Fruit fly (Drosophila melanogaster) whole organism, adult: ENCODE measurements around the gene Unc50.

Experiments used
- CG14711 ChIP-seq: fragments of 200-800 bp; sonication (Bioruptor generic); optimal IDR thresholded peaks from 2 replicates; lab custom pipeline; 2018; ENCODE audit warnings: missing biosample characterization, mild to moderate bottlenecking, missing genetic modification characterization, moderate library complexity
- CG1620 ChIP-seq: fragments of 200-800 bp; sonication (Bioruptor generic); optimal IDR thresholded peaks from 2 replicates; lab custom pipeline; 2016; ENCODE audit warnings: missing biosample characterization, missing genetic modification characterization
- CG7045 ChIP-seq: fragments of 200-800 bp; sonication (Bioruptor generic); optimal IDR thresholded peaks from 2 replicates; lab custom pipeline; 2017; ENCODE audit warnings: missing biosample characterization, mild to moderate bottlenecking, missing genetic modification characterization
- Crg-1 ChIP-seq: fragments of 200-800 bp; sonication (Bioruptor generic); optimal IDR thresholded peaks from 2 replicates; lab custom pipeline; 2016; ENCODE audit warnings: missing biosample characterization, missing genetic modification characterization
- kay ChIP-seq: fragments of 200-800 bp; sonication (Bioruptor generic); peaks from one replicate; lab custom pipeline; 2016; ENCODE audit warnings: missing biosample characterization, missing genetic modification characterization, borderline replicate concordance
- pad ChIP-seq: fragments of 200-800 bp; sonication (Bioruptor generic); optimal IDR thresholded peaks from 3 replicates; lab custom pipeline; 2017; ENCODE audit warnings: missing biosample characterization, missing genetic modification characterization, mild to moderate bottlenecking, moderate library complexity, missing genetic modification reagents

- TF ChIP-seq Crg-1: peak; percentile 21
- peak; percentile 71 for TF ChIP-seq kay (GFP tag; lab: Kevin White, UChicago)
- TF ChIP-seq CG7045 (GFP tag; lab: Kevin White, UChicago): peak; percentile 69
- peak; percentile 21 for TF ChIP-seq CG1620 (GFP tag; lab: Kevin White, UChicago)
- peak; percentile 35 for TF ChIP-seq CG14711 (tag; lab: Kevin White, UChicago)
- peak; percentile 35 for TF ChIP-seq pad (GFP tag; lab: Kevin White, UChicago)
Observed at dm6 chr3R:8670529-8671491, 5.6 kb downstream of the Unc50 start, which contains the start of gene p.
